Fruit fly (Drosophila melanogaster): Measurements from ENCODE around the gene Sirup.

The Sirup gene

DNA sequence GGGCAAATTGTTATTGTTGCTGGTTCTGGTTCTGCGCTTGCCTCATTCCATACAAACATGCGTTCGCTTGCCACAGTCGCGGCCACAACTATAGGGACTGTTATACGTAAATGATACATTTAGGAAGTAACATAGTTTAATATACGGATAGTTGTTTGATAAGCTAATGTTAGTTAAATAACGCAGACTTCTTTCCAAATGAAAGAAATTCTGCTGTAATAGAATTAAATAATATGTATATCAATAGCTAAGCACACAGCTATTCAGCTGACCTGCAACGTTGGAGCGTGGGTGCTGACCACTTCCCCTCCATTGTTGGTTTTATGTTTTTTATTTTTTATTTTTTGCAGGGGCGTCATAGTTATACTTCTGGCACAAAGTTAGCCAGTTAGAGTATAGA lies 36.1 kb downstream of the Sirup start (continued):
- TF ChIP-seq Gug (GFP tag; IDR thresholded peaks at IDR 0.05) (peak; percentile 65), achi (GFP tag; optimal IDR thresholded peaks at IDR 0.05) (peak; percentile 62), CG3919 (GFP tag; optimal IDR thresholded peaks at IDR 0.05) (peak; percentile 44), CG31627 (GFP tag; optimal IDR thresholded peaks at IDR 0.05) (peak; percentile 39), Ets96B (tag; optimal IDR thresholded peaks at IDR 0.05) (peak; percentile 45), topi (GFP tag; optimal IDR thresholded peaks at IDR 0.05) (peak; percentile 32), ss (GFP tag; optimal IDR thresholded peaks at IDR 0.05) (peak in 1 of 2 experiments; percentile 52), CG8119 (GFP tag; IDR thresholded peaks at IDR 0.05) (peak; percentile 84; the same call in 2 of the 3 replicates), acj6 (GFP tag; optimal IDR thresholded peaks at IDR 0.05) (peak; percentile 54), eg (GFP tag; IDR thresholded peaks at IDR 0.05) (peak; percentile 91), CG6163 (GFP tag; IDR thresholded peaks at IDR 0.05) (peak; percentile 83), CG11294 (GFP tag; IDR thresholded peaks at IDR 0.05) (peak; percentile 47; the same call in 1 of the 2 replicates)

dm6 chr2L:8039688-8040087 lies 41.0 kb downstream of the Sirup start, which contains the start of gene CG7367:
TSS of gene CG7367 (minus strand) at chr2L:8039788.
- TF ChIP-seq Eip93F (GFP tag; optimal IDR thresholded peaks at IDR 0.05) (no peak), CG1621 (tag; optimal IDR thresholded peaks at IDR 0.05) (no peak), CG16779 (tag; optimal IDR thresholded peaks at IDR 0.05) (no peak), dsx (GFP tag; optimal IDR thresholded peaks at IDR 0.05; ENCODE audit: poor library complexity, severe bottlenecking) (no peak), vri (GFP tag; optimal IDR thresholded peaks at IDR 0.05) (no peak), CG3032 (tag; optimal IDR thresholded peaks at IDR 0.05) (no peak)

DNA sequence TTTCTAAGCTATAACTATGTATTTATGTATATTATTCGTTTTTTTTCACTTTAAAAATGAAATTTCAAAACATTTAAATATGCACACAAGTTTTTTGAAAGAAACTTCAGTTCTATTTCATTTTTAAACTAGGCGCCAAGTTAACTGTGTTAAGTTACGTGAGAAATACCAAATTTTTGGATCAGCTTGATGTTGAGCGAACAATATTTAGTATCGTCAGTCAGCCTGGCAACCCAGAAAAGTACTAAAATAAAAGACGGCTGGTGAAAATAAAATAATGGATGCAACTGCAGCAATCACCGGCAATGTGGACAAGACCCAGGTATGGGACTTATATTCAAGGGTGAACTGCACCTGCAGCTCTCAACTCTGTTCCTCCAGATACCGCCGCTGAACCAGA lies 42.2 kb downstream of the Sirup start, which contains the start of gene CCDC53:
TSS of gene CCDC53 (plus strand) at position 235 of the 400 bp plus-strand sequence.
- TF ChIP-seq CG11762 (GFP tag; optimal IDR thresholded peaks at IDR 0.05; ENCODE audit: insufficient read depth): no peak
- no peak for TF ChIP-seq CG8632 (GFP tag; optimal IDR thresholded peaks at IDR 0.05)
- TF ChIP-seq CG10631 (GFP tag; optimal IDR thresholded peaks at IDR 0.05): no peak

DNA sequence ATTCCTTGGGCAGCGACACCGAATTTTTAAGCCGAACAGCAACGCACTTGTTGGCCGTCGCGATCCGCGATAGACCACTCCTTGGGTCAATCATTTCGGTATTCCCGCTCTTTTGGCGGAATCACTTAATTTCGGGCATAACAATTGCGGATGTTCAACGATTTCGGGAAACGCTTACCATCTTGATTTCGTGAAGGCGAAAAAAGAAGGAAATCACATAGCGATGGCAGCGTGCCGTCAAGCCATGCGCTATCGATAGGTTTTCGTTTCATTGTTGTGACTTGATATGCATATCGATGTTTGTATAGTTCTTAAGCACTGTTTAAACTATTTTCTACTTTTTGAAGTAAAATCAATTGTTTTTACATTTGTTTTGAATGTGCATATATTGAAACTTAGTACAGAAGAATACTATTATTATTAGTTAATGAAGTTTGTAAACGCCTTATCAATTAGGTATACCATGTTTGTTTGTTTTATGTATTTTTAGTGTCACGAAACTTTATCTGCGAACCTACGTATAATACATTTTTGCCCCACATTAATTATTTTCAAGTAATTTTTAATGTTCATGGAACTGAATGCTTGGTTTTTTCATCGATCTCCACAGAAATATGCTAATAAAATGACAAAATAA lies 44.1 kb downstream of the Sirup start, which contains the start of gene RpL36A:
TSS of gene RpL36A (minus strand) at position 265 of the 637 bp plus-strand sequence.
- TF ChIP-seq dac (GFP tag; optimal IDR thresholded peaks at IDR 0.05) (no peak), CG6854 (GFP tag; optimal IDR thresholded peaks at IDR 0.05) (peak; percentile 65), Hr38 (GFP tag; optimal IDR thresholded peaks at IDR 0.05) (no peak), lz (GFP tag; optimal IDR thresholded peaks at IDR 0.05) (peak; percentile 55), Eip78C (GFP tag) (no peak), salr (GFP tag; optimal IDR thresholded peaks at IDR 0.05) (peak in 1 of 2 experiments; percentile 6), CG4318 (GFP tag; optimal IDR thresholded peaks at IDR 0.05) (no peak), cyc (GFP tag; optimal IDR thresholded peaks at IDR 0.05) (peak; percentile 32), CG31627 (GFP tag; optimal IDR thresholded peaks at IDR 0.05) (peak; percentile 59), eg (GFP tag; IDR thresholded peaks at IDR 0.05) (peak; percentile 60; the same call in 2 of the 3 replicates), vri (GFP tag; optimal IDR thresholded peaks at IDR 0.05) (no peak), CG11762 (GFP tag; optimal IDR thresholded peaks at IDR 0.05; ENCODE audit: insufficient read depth) (no peak), Ets21C (GFP tag; optimal IDR thresholded peaks at IDR 0.05) (no peak), dsx (GFP tag; optimal IDR thresholded peaks at IDR 0.05; ENCODE audit: poor library complexity, severe bottlenecking) (no peak), CG6792 (GFP tag; optimal IDR thresholded peaks at IDR 0.05) (no peak), CG3032 (tag; optimal IDR thresholded peaks at IDR 0.05) (no peak), CG1621 (tag; optimal IDR thresholded peaks at IDR 0.05) (peak; percentile 39), achi (GFP tag; optimal IDR thresholded peaks at IDR 0.05) (peak; percentile 100), CG6163 (GFP tag; IDR thresholded peaks at IDR 0.05) (peak; percentile 32; the same call in 2 of the 3 replicates), fkh (GFP tag; optimal IDR thresholded peaks at IDR 0.05) (no peak), fd59A (GFP tag; optimal IDR thresholded peaks at IDR 0.05) (no peak), esn (GFP tag; optimal IDR thresholded peaks at IDR 0.05) (peak; percentile 65), CG6276 (GFP tag; optimal IDR thresholded peaks at IDR 0.05) (no peak), Hr4 (GFP tag; optimal IDR thresholded peaks at IDR 0.05) (no peak), CG6808 (GFP tag; optimal IDR thresholded peaks at IDR 0.05) (no peak), Sox14 (GFP tag; optimal IDR thresholded peaks at IDR 0.05) (no peak), CG10669 (GFP tag; optimal IDR thresholded peaks at IDR 0.05) (no peak), Ets96B (tag; optimal IDR thresholded peaks at IDR 0.05) (no peak)
